Worm (Caenorhabditis elegans) whole organism, early embryonic: Measurements from ENCODE around the gene ddx-23.

Experiments used
- flt-1 ChIP-seq: fragments of 200-800 bp; sonication (Bioruptor generic); IDR thresholded peaks from 2 replicates; pipeline ENCODE4 v1.3.6; 2022; ENCODE audit warnings: missing genetic modification characterization, missing compliant biosample characterization
- hmg-4 ChIP-seq: fragments of 200-800 bp; sonication (Bioruptor generic); optimal IDR thresholded peaks from 2 replicates; lab custom pipeline; 2018; ENCODE audit warnings: mild to moderate bottlenecking, missing genetic modification characterization, missing compliant biosample characterization
- hnd-1 ChIP-seq: sonication (generic microtip); optimal IDR thresholded peaks from 2 replicates; lab custom pipeline; 2016; ENCODE audit warnings: missing genetic modification characterization, missing compliant biosample characterization
- tra-4 ChIP-seq: sonication (generic microtip); optimal IDR thresholded peaks from 2 replicates; lab custom pipeline; 2017; ENCODE audit warnings: missing genetic modification characterization, missing compliant biosample characterization

ce11 chrIII:5812672-5813071 is 40.4 kb downstream of the ddx-23 start:
- TF ChIP-seq hnd-1 (no peak), tra-4 (tag; lab: Kevin White, UChicago) (no peak), hmg-4 (GFP tag; lab: Kevin White, UChicago) (no peak), flt-1 (GFP tag; lab: Robert Waterston, UW) (no peak)
